Fruit fly (Drosophila melanogaster) whole organism, embryonic: ENCODE measurements around the gene CG31808.

Source experiments
- Bdp1 ChIP-seq: fragments of 200-800 bp; sonication (Bioruptor generic); optimal IDR thresholded peaks from 3 replicates; lab custom pipeline; 2016; ENCODE audit warnings: missing biosample characterization, missing genetic modification characterization
- CG10209 ChIP-seq: fragments of 200-800 bp; sonication (Bioruptor generic); optimal IDR thresholded peaks from 3 replicates; lab custom pipeline; 2017; ENCODE audit warnings: missing biosample characterization, mild to moderate bottlenecking, missing genetic modification characterization, missing genetic modification reagents
- CG10431 ChIP-seq: fragments of 200-800 bp; sonication (Bioruptor generic); optimal IDR thresholded peaks from 3 replicates; lab custom pipeline; 2018; ENCODE audit warnings: missing biosample characterization, mild to moderate bottlenecking, missing genetic modification characterization
- CG12391 ChIP-seq: fragments of 200-800 bp; sonication (Bioruptor generic); optimal IDR thresholded peaks from 3 replicates; lab custom pipeline; 2018; ENCODE audit warnings: missing biosample characterization, mild to moderate bottlenecking, missing genetic modification characterization, moderate library complexity
- CG15601 ChIP-seq: fragments of 200-800 bp; sonication (Bioruptor generic); optimal IDR thresholded peaks from 3 replicates; lab custom pipeline; 2019; ENCODE audit warnings: missing biosample characterization, mild to moderate bottlenecking, missing genetic modification characterization, moderate library complexity
- CG16779 ChIP-seq: fragments of 200-800 bp; sonication (Bioruptor generic); IDR thresholded peaks from 2 replicates; pipeline ENCODE4 v1.3.6; 2022; ENCODE audit warnings: missing biosample characterization, missing genetic modification characterization
- CG17829 ChIP-seq: fragments of 200-800 bp; optimal IDR thresholded peaks from 2 replicates; lab custom pipeline; 2019; ENCODE audit warnings: missing biosample characterization, mild to moderate bottlenecking, missing genetic modification characterization, moderate library complexity
- CG18011 ChIP-seq: fragments of 200-800 bp; sonication (Bioruptor generic); optimal IDR thresholded peaks from 2 replicates; lab custom pipeline; 2017; ENCODE audit warnings: missing biosample characterization, missing genetic modification characterization, mild to moderate bottlenecking, moderate library complexity, missing genotype
- CG18599 ChIP-seq: fragments of 200-800 bp; sonication (Bioruptor generic); optimal IDR thresholded peaks from 3 replicates; lab custom pipeline; 2017; ENCODE audit warnings: missing biosample characterization, missing genetic modification characterization, mild to moderate bottlenecking, moderate library complexity, missing genetic modification reagents
- CG2875 ChIP-seq: fragments of 200-800 bp; sonication (Bioruptor generic); optimal IDR thresholded peaks from 2 replicates; lab custom pipeline; 2017; ENCODE audit warnings: missing biosample characterization, mild to moderate bottlenecking, missing genetic modification characterization, missing genetic modification reagents
- CG3065 ChIP-seq: fragments of 200-800 bp; sonication (Bioruptor generic); optimal IDR thresholded peaks from 2 replicates; lab custom pipeline; 2016; ENCODE audit warnings: missing biosample characterization, missing genetic modification characterization
- CG4617 ChIP-seq: fragments of 200-800 bp; sonication (Bioruptor generic); optimal IDR thresholded peaks from 3 replicates; lab custom pipeline; 2016; ENCODE audit warnings: missing biosample characterization, missing genetic modification characterization, borderline replicate concordance
- CG6765 ChIP-seq: fragments of 200-800 bp; sonication (Bioruptor generic); optimal IDR thresholded peaks from 3 replicates; lab custom pipeline; 2017; ENCODE audit warnings: missing biosample characterization, mild to moderate bottlenecking, missing genetic modification characterization
- CG6791 ChIP-seq: fragments of 200-800 bp; sonication (Bioruptor generic); IDR thresholded peaks from 3 replicates; pipeline ENCODE4 v1.3.6; 2022; ENCODE audit warnings: missing biosample characterization, missing genetic modification characterization; ENCODE audit not compliant: partially characterized antibody
- CG7556 ChIP-seq: fragments of 200-800 bp; sonication (Bioruptor generic); optimal IDR thresholded peaks from 2 replicates; lab custom pipeline; 2017; ENCODE audit warnings: missing biosample characterization, mild to moderate bottlenecking, missing genetic modification characterization
- CG8765 ChIP-seq: fragments of 200-800 bp; sonication (Bioruptor generic); IDR thresholded peaks from 2 replicates; pipeline ENCODE4 v1.3.6; 2022; ENCODE audit warnings: missing biosample characterization, missing genetic modification characterization
- CG9797 ChIP-seq: fragments of 200-800 bp; sonication (Bioruptor generic); optimal IDR thresholded peaks from 3 replicates; lab custom pipeline; 2018; ENCODE audit warnings: missing biosample characterization, mild to moderate bottlenecking, missing genetic modification characterization
- CHES-1-like ChIP-seq: fragments of 200-800 bp; sonication (Bioruptor generic); optimal IDR thresholded peaks from 2 replicates; lab custom pipeline; 2016; ENCODE audit warnings: missing biosample characterization, missing genetic modification characterization
- Eip74EF ChIP-seq, 2 experiments: fragments of 200-800 bp in 1 of 2; fragments of >200 bp in 1 of 2; sonication (Bioruptor generic) in 1 of 2; optimal IDR thresholded peaks; 2 replicates each; lab custom pipeline; 2017 to 2019; ENCODE audit warnings: missing biosample characterization in 2 of 2, missing genetic modification characterization in 2 of 2, mild to moderate bottlenecking in 1 of 2, moderate library complexity in 1 of 2
- Ets97D ChIP-seq: fragments of 200-800 bp; sonication (Bioruptor generic); optimal IDR thresholded peaks from 3 replicates; lab custom pipeline; 2016; ENCODE audit warnings: missing biosample characterization, missing genetic modification characterization
- HLH4C ChIP-seq: fragments of 200-800 bp; sonication (Bioruptor generic); IDR thresholded peaks from 3 replicates; pipeline ENCODE4 v1.3.6; 2022; ENCODE audit warnings: missing biosample characterization, missing genetic modification characterization; ENCODE audit not compliant: partially characterized antibody
- HmgZ ChIP-seq: fragments of 200-800 bp; sonication (Bioruptor generic); optimal IDR thresholded peaks from 2 replicates; lab custom pipeline; 2018; ENCODE audit warnings: missing biosample characterization, mild to moderate bottlenecking, missing genetic modification characterization
- Hsf ChIP-seq: fragments of 200-800 bp; sonication (Bioruptor generic); optimal IDR thresholded peaks from 3 replicates; lab custom pipeline; 2016; ENCODE audit warnings: missing biosample characterization, missing genetic modification characterization
- Stat92E ChIP-seq, 3 experiments: fragments of >200 bp in 2 of 3; fragments of 200-800 bp in 1 of 3; sonication (Bioruptor generic) in 1 of 3; optimal IDR thresholded peaks; 2 replicates each; lab custom pipeline; 2017 to 2019; ENCODE audit warnings: missing biosample characterization in 3 of 3, missing genetic modification characterization in 3 of 3, mild to moderate bottlenecking in 1 of 3, moderate library complexity in 1 of 3
- Usf ChIP-seq: fragments of 200-800 bp; sonication (Bioruptor generic); optimal IDR thresholded peaks from 2 replicates; lab custom pipeline; 2017; ENCODE audit warnings: missing genotype, missing biosample characterization, missing genetic modification characterization
- ash1 ChIP-seq: fragments of 200-800 bp; sonication (Bioruptor generic); optimal IDR thresholded peaks from 2 replicates; lab custom pipeline; 2018; ENCODE audit warnings: missing biosample characterization, mild to moderate bottlenecking, missing genetic modification characterization
- chm ChIP-seq: fragments of 200-800 bp; sonication (Bioruptor generic); IDR thresholded peaks from 2 replicates; pipeline ENCODE4 v1.3.6; 2022; ENCODE audit warnings: missing biosample characterization, missing genetic modification characterization
- dm ChIP-seq: fragments of 200-800 bp; sonication (Bioruptor generic); optimal IDR thresholded peaks from 3 replicates; lab custom pipeline; 2016; ENCODE audit warnings: missing biosample characterization, missing genetic modification characterization
- dpn ChIP-seq, 2 experiments: fragments of 200-800 bp; sonication (Bioruptor generic); optimal IDR thresholded peaks; 3 replicates each; lab custom pipeline; 2016; ENCODE audit warnings: missing biosample characterization in 2 of 2, missing genetic modification characterization in 2 of 2
- gcm ChIP-seq: fragments of 200-800 bp; sonication (Bioruptor generic); optimal IDR thresholded peaks from 2 replicates; lab custom pipeline; 2019; ENCODE audit warnings: missing biosample characterization, mild to moderate bottlenecking, missing genetic modification characterization, moderate library complexity
- gcm2 ChIP-seq: fragments of 200-800 bp; sonication (Bioruptor generic); optimal IDR thresholded peaks from 2 replicates; lab custom pipeline; 2016; ENCODE audit warnings: missing biosample characterization, missing genetic modification characterization
- gem ChIP-seq: fragments of 200-800 bp; sonication (Bioruptor generic); optimal IDR thresholded peaks from 2 replicates; lab custom pipeline; 2019; ENCODE audit warnings: missing biosample characterization, mild to moderate bottlenecking, missing genetic modification characterization, moderate library complexity
- hbn ChIP-seq: fragments of 200-800 bp; sonication (Bioruptor generic); IDR thresholded peaks from 2 replicates; pipeline ENCODE4 v1.3.6; 2022; ENCODE audit warnings: missing biosample characterization, missing genetic modification characterization; ENCODE audit not compliant: partially characterized antibody
- hkb ChIP-seq, 2 experiments: fragments of 200-800 bp in 1 of 2; fragments of >200 bp in 1 of 2; sonication (Bioruptor generic) in 1 of 2; IDR thresholded peaks in 1 of 2; optimal IDR thresholded peaks in 1 of 2; 2 replicates each; pipeline versions ENCODE4 v1.3.6 to Lab custom; 2017 to 2022; ENCODE audit warnings: missing biosample characterization in 1 of 2, missing genetic modification characterization in 1 of 2
- lmd ChIP-seq: fragments of 200-800 bp; sonication (Bioruptor generic); IDR thresholded peaks from 2 replicates; pipeline ENCODE4 v1.3.6; 2022; ENCODE audit warnings: missing biosample characterization, missing genetic modification characterization
- nau ChIP-seq: fragments of 200-800 bp; sonication (Bioruptor generic); optimal IDR thresholded peaks from 3 replicates; lab custom pipeline; 2017; ENCODE audit warnings: missing biosample characterization, mild to moderate bottlenecking, missing genetic modification characterization, missing genetic modification reagents
- nerfin-2 ChIP-seq: fragments of 200-800 bp; sonication (Bioruptor generic); IDR thresholded peaks from 2 replicates; pipeline ENCODE4 v1.3.6; 2022; ENCODE audit warnings: missing biosample characterization, missing genetic modification characterization; ENCODE audit not compliant: partially characterized antibody
- pzg ChIP-seq: fragments of 200-800 bp; sonication (Bioruptor generic); optimal IDR thresholded peaks from 3 replicates; lab custom pipeline; 2018; ENCODE audit warnings: missing biosample characterization, mild to moderate bottlenecking, missing genetic modification characterization, moderate library complexity
- sens ChIP-seq: fragments of 200-800 bp; sonication (Bioruptor generic); peaks from one replicate; lab custom pipeline; 2016; ENCODE audit warnings: missing biosample characterization, missing genetic modification characterization
- sob ChIP-seq: fragments of 200-800 bp; sonication (Bioruptor generic); IDR thresholded peaks from 2 replicates; pipeline ENCODE4 v1.3.6; 2022; ENCODE audit warnings: missing biosample characterization, missing genetic modification characterization
- unc-4 ChIP-seq: fragments of 200-800 bp; sonication (Bioruptor generic); IDR thresholded peaks from 2 replicates; pipeline ENCODE4 v1.3.6; 2022; ENCODE audit warnings: missing biosample characterization, missing genetic modification characterization; ENCODE audit not compliant: partially characterized antibody
- vnd ChIP-seq: fragments of 200-800 bp; sonication (Bioruptor generic); IDR thresholded peaks from 3 replicates; pipeline ENCODE4 v1.3.6; 2022; ENCODE audit warnings: missing biosample characterization, missing genetic modification characterization; ENCODE audit not compliant: partially characterized antibody
- vvl ChIP-seq: fragments of 200-800 bp; sonication (Bioruptor generic); IDR thresholded peaks from 2 replicates; pipeline ENCODE4 v1.3.6; 2022; ENCODE audit warnings: missing biosample characterization, missing genetic modification characterization
- wek ChIP-seq: fragments of 200-800 bp; sonication (Bioruptor generic); optimal IDR thresholded peaks from 3 replicates; lab custom pipeline; 2018; ENCODE audit warnings: missing biosample characterization, mild to moderate bottlenecking, missing genetic modification characterization, moderate library complexity
- zfh1 ChIP-seq: fragments of 200-800 bp; sonication (Bioruptor generic); IDR thresholded peaks from 3 replicates; pipeline ENCODE4 v1.3.6; 2022; ENCODE audit warnings: missing biosample characterization, missing genetic modification characterization

The CG31808 gene

dm6 chr2L:16719643-16720515 is 3.9 kb upstream of the CG31808 start, which contains the start of gene Cyt-c-p (continued):
- TF ChIP-seq gcm2: peak; percentile 6
- TF ChIP-seq HmgZ (tag; lab: Kevin White, UChicago): peak; percentile 80
- TF ChIP-seq HLH4C: peak; percentile 44; the same call in 1 of the 3 replicates
- peak in 1 of 2 experiments; percentile 77 for TF ChIP-seq Eip74EF (GFP tag; optimal IDR thresholded peaks at IDR 0.05; lab: Kevin White, UChicago)
- 0 out of 2 replicates have a peak, but pooled peaks have one; percentile 16 for TF ChIP-seq nerfin-2 (GFP tag; lab: Robert Waterston, UW)
- peak; percentile 93 for TF ChIP-seq pzg (GFP tag; lab: Kevin White, UChicago)
- peak; percentile 76 for TF ChIP-seq Ets97D
- TF ChIP-seq hbn: peak; percentile 44; the same call in 1 of the 2 replicates
- peak; percentile 4 for TF ChIP-seq CG10431 (GFP tag; lab: Kevin White, UChicago)
- TF ChIP-seq chm (GFP tag; lab: Robert Waterston, UW): peak; percentile 67; the same call in 1 of the 2 replicates
- peak; percentile 4 for TF ChIP-seq CG2875
- peak; percentile 75 for TF ChIP-seq hkb (optimal IDR thresholded peaks at IDR 0.05; lab: Kevin White, UChicago)
- TF ChIP-seq hkb (GFP tag; IDR thresholded peaks at IDR 0.05; lab: Robert Waterston, UW): 0 out of 2 replicates have a peak, but pooled peaks have one; percentile 25
- TF ChIP-seq CG10209 (GFP tag; lab: Kevin White, UChicago): peak; percentile 33
- peak; percentile 13 for TF ChIP-seq CG6765 (GFP tag; lab: Kevin White, UChicago)
- TF ChIP-seq Hsf (GFP tag; lab: Kevin White, UChicago): peak; percentile 2
- TF ChIP-seq sob (GFP tag; lab: Robert Waterston, UW): peak; percentile 54; the same call in 1 of the 2 replicates
- TF ChIP-seq CG7556 (GFP tag; lab: Kevin White, UChicago): peak; percentile 22
- peak; percentile 23 for TF ChIP-seq nau (GFP tag; lab: Kevin White, UChicago)
- 0 out of 2 replicates have a peak, but pooled peaks have one; percentile 22 for TF ChIP-seq vvl
- TF ChIP-seq CG3065 (GFP tag; lab: Kevin White, UChicago): no peak
- TF ChIP-seq Stat92E (GFP tag; optimal IDR thresholded peaks at IDR 0.05; lab: Kevin White, UChicago): peak in 1 of 3 experiments; percentile 17
- peak; percentile 99 for TF ChIP-seq CG18011
- TF ChIP-seq Bdp1 (GFP tag; lab: Kevin White, UChicago): peak; percentile 32
- TF ChIP-seq CG18599 (GFP tag; lab: Kevin White, UChicago): peak; percentile 71
- TF ChIP-seq zfh1 (GFP tag; lab: Robert Waterston, UW): no peak
- no peak for TF ChIP-seq Usf
- no peak for TF ChIP-seq lmd (GFP tag; lab: Robert Waterston, UW)
- TF ChIP-seq CG9797 (GFP tag; lab: Kevin White, UChicago): peak; percentile 98
- TF ChIP-seq CHES-1-like (GFP tag; lab: Kevin White, UChicago): peak; percentile 39
- TF ChIP-seq CG4617: peak; percentile 41
- TF ChIP-seq CG8765 (GFP tag; lab: Robert Waterston, UW): no peak
- peak; percentile 55 for TF ChIP-seq CG12391 (tag; lab: Kevin White, UChicago)
- no peak for TF ChIP-seq ash1 (GFP tag; lab: Kevin White, UChicago)
- peak; percentile 20 for TF ChIP-seq gem (tag; lab: Kevin White, UChicago)
- TF ChIP-seq CG15601 (tag; lab: Kevin White, UChicago): peak; percentile 57
- peak; percentile 66 for TF ChIP-seq unc-4 (GFP tag; lab: Robert Waterston, UW)
- TF ChIP-seq CG6791 (GFP tag; lab: Robert Waterston, UW): peak; percentile 53; the same call in 2 of the 3 replicates
- peak; percentile 40 for TF ChIP-seq gcm (GFP tag; lab: Kevin White, UChicago)
- TF ChIP-seq sens (GFP tag; lab: Kevin White, UChicago): peak; percentile 82
- TF ChIP-seq wek (GFP tag; lab: Kevin White, UChicago): peak; percentile 6
- TF ChIP-seq dpn (GFP tag; optimal IDR thresholded peaks at IDR 0.05; lab: Kevin White, UChicago): peak; percentile 10 to 57
- no peak for TF ChIP-seq CG16779
- TF ChIP-seq CG17829 (tag; lab: Kevin White, UChicago): peak; percentile 52
- TF ChIP-seq vnd (GFP tag; lab: Robert Waterston, UW): 0 out of 3 replicates have a peak, but pooled peaks have one; percentile 35
- TF ChIP-seq dm: peak; percentile 52
